Worm (Caenorhabditis elegans) whole organism, midembryonic: ENCODE measurements around the gene ani-2.

Source experiments
- cog-1 ChIP-seq: sonication (generic microtip); optimal IDR thresholded peaks from 2 replicates; lab custom pipeline; 2016; ENCODE audit warnings: missing genetic modification characterization, missing compliant biosample characterization
- ref-1 ChIP-seq: fragments of 200-800 bp; sonication (Bioruptor generic); conservative IDR thresholded peaks from 2 replicates; pipeline ENCODE4 v1.3.6; 2022; ENCODE audit warnings: missing genetic modification reagents, missing genetic modification characterization, missing compliant biosample characterization

- TF ChIP-seq cog-1 (tag; lab: Kevin White, UChicago) = no peak
- no peak for TF ChIP-seq ref-1 (GFP tag; lab: Robert Waterston, UW)
Observed at ce11 chrII:6349968-6350367, 15.2 kb downstream of the ani-2 start.
